Worm (Caenorhabditis elegans) whole organism, L4 larva: ENCODE data around the gene srxa-6.

ENCODE experiments used
- D1046.2 ChIP-seq: fragments of 200-800 bp; sonication (Bioruptor generic); IDR thresholded peaks from 2 replicates; pipeline ENCODE4 v1.3.6; 2022; ENCODE audit warnings: missing genetic modification characterization, missing compliant biosample characterization
- F10B5.3 ChIP-seq: sonication (generic microtip); optimal IDR thresholded peaks from 2 replicates; lab custom pipeline; 2016; ENCODE audit warnings: mild to moderate bottlenecking, missing genetic modification characterization, missing compliant biosample characterization
- R02D3.7 ChIP-seq: fragments of 150-350 bp; sonication (generic microtip); optimal IDR thresholded peaks from 3 replicates; lab custom pipeline; 2014; ENCODE audit warnings: missing biosample characterization, missing genetic modification characterization
- T20F7.1 ChIP-seq: fragments of 200-800 bp; sonication (Bioruptor generic); optimal IDR thresholded peaks from 2 replicates; lab custom pipeline; 2018; ENCODE audit warnings: mild to moderate bottlenecking, missing genetic modification characterization, missing compliant biosample characterization
- T26A8.4 ChIP-seq: fragments of 200-800 bp; sonication (Bioruptor generic); IDR thresholded peaks from 2 replicates; pipeline ENCODE4 v1.3.6; 2022; ENCODE audit warnings: missing genetic modification characterization, missing compliant biosample characterization
- Y48G9A.11 ChIP-seq: fragments of 200-800 bp; sonication (Bioruptor generic); IDR thresholded peaks from 2 replicates; pipeline ENCODE4 v1.3.6; 2022; ENCODE audit warnings: missing genetic modification reagents, missing genetic modification characterization, missing compliant biosample characterization
- ZK337.2 ChIP-seq: fragments of 200-800 bp; sonication (Bioruptor generic); IDR thresholded peaks from 2 replicates; pipeline ENCODE4 v1.3.6; 2022; ENCODE audit warnings: missing genetic modification reagents, missing genetic modification characterization, missing compliant biosample characterization
- ZK546.5 ChIP-seq, 2 experiments: sonication (generic microtip); optimal IDR thresholded peaks; 2 replicates each; lab custom pipeline; 2017; ENCODE audit warnings: missing biosample characterization in 2 of 2, missing genetic modification characterization in 2 of 2
- aha-1 ChIP-seq: fragments of 150-350 bp; peaks from one replicate; lab custom pipeline; 2014; ENCODE audit warnings: missing biosample characterization, missing genetic modification characterization
- ama-1 ChIP-seq: fragments of 150-350 bp; optimal IDR thresholded peaks from 2 replicates; lab custom pipeline; 2014; ENCODE audit warnings: inconsistent platforms, mixed read lengths
- arid-1 ChIP-seq: fragments of 200-800 bp; sonication (Bioruptor generic); conservative IDR thresholded peaks from 2 replicates; pipeline ENCODE4 v1.3.6; 2022; ENCODE audit warnings: missing genetic modification reagents, missing genetic modification characterization, missing compliant biosample characterization
- ceh-20 ChIP-seq: fragments of 200-800 bp; sonication (Bioruptor generic); IDR thresholded peaks from 2 replicates; pipeline ENCODE4 v1.3.6; 2022; ENCODE audit warnings: missing genetic modification reagents, missing genetic modification characterization, missing compliant biosample characterization
- daf-12 ChIP-seq: fragments of 150-350 bp; optimal IDR thresholded peaks from 2 replicates; lab custom pipeline; 2014; ENCODE audit warnings: missing biosample characterization, missing genetic modification reagents, missing genetic modification characterization
- daf-16 ChIP-seq, 3 experiments: sonication (generic microtip); optimal IDR thresholded peaks; 2 replicates each; lab custom pipeline; 2016 to 2017; ENCODE audit warnings: missing genetic modification characterization in 3 of 3, missing genetic modification reagents in 3 of 3, mild to moderate bottlenecking in 2 of 3, missing compliant biosample characterization in 2 of 3, missing biosample characterization in 1 of 3, moderate library complexity in 1 of 3
- dmd-6 ChIP-seq: fragments of 200-800 bp; sonication (Bioruptor generic); IDR thresholded peaks from 2 replicates; pipeline ENCODE4 v1.3.6; 2022; ENCODE audit warnings: missing genetic modification reagents, missing genetic modification characterization, missing compliant biosample characterization
- dmd-8 ChIP-seq: fragments of 200-800 bp; sonication (Bioruptor generic); IDR thresholded peaks from 2 replicates; pipeline ENCODE4 v1.3.6; 2022; ENCODE audit warnings: missing genetic modification characterization, missing compliant biosample characterization
- dpl-1 ChIP-seq: fragments of 150-350 bp; optimal IDR thresholded peaks from 2 replicates; lab custom pipeline; 2014; ENCODE audit warnings: missing biosample characterization, missing genetic modification reagents, missing genetic modification characterization
- dve-1 ChIP-seq: sonication (generic microtip); optimal IDR thresholded peaks from 2 replicates; lab custom pipeline; 2017; ENCODE audit warnings: antibody characterized with exemption, mild to moderate bottlenecking, missing genetic modification characterization, missing compliant biosample characterization; ENCODE audit not compliant: insufficient read depth
- fos-1 ChIP-seq: fragments of 150-350 bp; optimal IDR thresholded peaks from 2 replicates; lab custom pipeline; 2014; ENCODE audit warnings: missing biosample characterization, missing genetic modification characterization
- hif-1 ChIP-seq, 2 experiments: sonication (generic microtip); optimal IDR thresholded peaks; 2 replicates each; lab custom pipeline; 2016 to 2017; ENCODE audit warnings: missing compliant biosample characterization in 2 of 2, missing genetic modification characterization in 2 of 2, missing genetic modification reagents in 2 of 2, missing genotype in 2 of 2, mild to moderate bottlenecking in 1 of 2
- hlh-11 ChIP-seq: fragments of 200-800 bp; sonication (Bioruptor generic); optimal IDR thresholded peaks from 2 replicates; lab custom pipeline; 2018; ENCODE audit warnings: mild to moderate bottlenecking, missing genetic modification characterization, missing compliant biosample characterization
- hlh-30 ChIP-seq: sonication (generic microtip); optimal IDR thresholded peaks from 2 replicates; lab custom pipeline; 2017; ENCODE audit warnings: antibody characterized with exemption, mild to moderate bottlenecking, missing genetic modification characterization, missing compliant biosample characterization; ENCODE audit not compliant: insufficient read depth
- hmg-1.1 ChIP-seq: fragments of 200-800 bp; sonication (Bioruptor generic); IDR thresholded peaks from 2 replicates; pipeline ENCODE4 v1.3.6; 2022; ENCODE audit warnings: missing genetic modification reagents, missing genetic modification characterization, missing compliant biosample characterization
- jun-1 ChIP-seq: fragments of 150-350 bp; optimal IDR thresholded peaks from 2 replicates; lab custom pipeline; 2014; ENCODE audit warnings: missing biosample characterization, missing genetic modification reagents, missing genetic modification characterization
- lin-1 ChIP-seq: fragments of 200-800 bp; sonication (Bioruptor generic); IDR thresholded peaks from 2 replicates; pipeline ENCODE4 v1.3.6; 2022; ENCODE audit warnings: missing genetic modification reagents, missing genetic modification characterization, missing compliant biosample characterization
- lin-13 ChIP-seq: fragments of 150-350 bp; optimal IDR thresholded peaks from 2 replicates; lab custom pipeline; 2014; ENCODE audit warnings: missing biosample characterization, missing genetic modification reagents, missing genetic modification characterization
- lin-15B ChIP-seq: fragments of 150-350 bp; sonication (generic microtip); optimal IDR thresholded peaks from 3 replicates; lab custom pipeline; 2014; ENCODE audit warnings: missing biosample characterization, missing genetic modification characterization
- lsy-2 ChIP-seq, 2 experiments: fragments of 150-350 bp in 1 of 2; sonication (generic microtip) in 1 of 2; optimal IDR thresholded peaks; 2 replicates each; lab custom pipeline; 2014 to 2017; ENCODE audit warnings: missing biosample characterization in 2 of 2, missing genetic modification characterization in 2 of 2
- mep-1 ChIP-seq: fragments of 150-350 bp; sonication (generic microtip); optimal IDR thresholded peaks from 3 replicates; lab custom pipeline; 2014; ENCODE audit warnings: missing biosample characterization, missing genetic modification characterization
- mes-2 ChIP-seq: sonication (generic microtip); optimal IDR thresholded peaks from 2 replicates; lab custom pipeline; 2016; ENCODE audit warnings: missing genotype, mild to moderate bottlenecking, missing genetic modification characterization, missing compliant biosample characterization; ENCODE audit not compliant: poor library complexity, severe bottlenecking
- mxl-2 ChIP-seq: fragments of 200-800 bp; sonication (Bioruptor generic); conservative IDR thresholded peaks from 2 replicates; pipeline ENCODE4 v1.3.6; 2022; ENCODE audit warnings: missing genetic modification reagents, missing genetic modification characterization, missing compliant biosample characterization
- mxl-3 ChIP-seq: fragments of 200-800 bp; sonication (Bioruptor generic); optimal IDR thresholded peaks from 2 replicates; lab custom pipeline; 2018; ENCODE audit warnings: mild to moderate bottlenecking, missing genetic modification characterization, missing compliant biosample characterization
- nhr-102 ChIP-seq: sonication (generic microtip); optimal IDR thresholded peaks from 2 replicates; lab custom pipeline; 2016; ENCODE audit warnings: mild to moderate bottlenecking, missing genetic modification characterization, moderate library complexity, missing compliant biosample characterization
- nhr-11 ChIP-seq: fragments of 150-350 bp; optimal IDR thresholded peaks from 2 replicates; lab custom pipeline; 2014; ENCODE audit warnings: missing biosample characterization, missing genetic modification characterization
- nhr-28 ChIP-seq: fragments of 150-350 bp; optimal IDR thresholded peaks from 2 replicates; lab custom pipeline; 2014; ENCODE audit warnings: missing biosample characterization, missing genetic modification characterization
- nhr-41 ChIP-seq: fragments of 200-800 bp; sonication (Bioruptor generic); IDR thresholded peaks from 2 replicates; pipeline ENCODE4 v1.3.6; 2022; ENCODE audit warnings: missing genetic modification reagents, missing genetic modification characterization, missing compliant biosample characterization
- nhr-48 ChIP-seq: sonication (generic microtip); optimal IDR thresholded peaks from 2 replicates; lab custom pipeline; 2016; ENCODE audit warnings: mild to moderate bottlenecking, missing genetic modification characterization, missing compliant biosample characterization
- nhr-6 ChIP-seq: fragments of 150-350 bp; optimal IDR thresholded peaks from 2 replicates; lab custom pipeline; 2014; ENCODE audit warnings: missing biosample characterization, missing genetic modification characterization
- nhr-76 ChIP-seq: fragments of 150-350 bp; optimal IDR thresholded peaks from 2 replicates; lab custom pipeline; 2014; ENCODE audit warnings: missing biosample characterization, missing genetic modification characterization
- pha-4 ChIP-seq, 2 experiments: fragments of 150-350 bp in 1 of 2; fragments of 200-800 bp in 1 of 2; sonication (Bioruptor generic) in 1 of 2; IDR thresholded peaks in 1 of 2; optimal IDR thresholded peaks in 1 of 2; 2 replicates each; pipeline versions ENCODE4 v1.3.6 to Lab custom; 2014 to 2022; ENCODE audit warnings: missing genetic modification characterization in 2 of 2, missing genetic modification reagents in 2 of 2, missing biosample characterization in 1 of 2, missing compliant biosample characterization in 1 of 2
- php-3 ChIP-seq: fragments of 200-800 bp; sonication (Bioruptor generic); IDR thresholded peaks from 2 replicates; pipeline ENCODE4 v1.3.6; 2022; ENCODE audit warnings: missing genetic modification reagents, missing genetic modification characterization, missing compliant biosample characterization
- pqm-1 ChIP-seq: sonication (generic microtip); optimal IDR thresholded peaks from 2 replicates; lab custom pipeline; 2017; ENCODE audit warnings: missing biosample characterization, missing genetic modification characterization
- rbr-2 ChIP-seq: sonication (generic microtip); optimal IDR thresholded peaks from 2 replicates; lab custom pipeline; 2016; ENCODE audit warnings: missing genotype, missing genetic modification characterization, missing compliant biosample characterization
- snpc-4 ChIP-seq: fragments of 150-350 bp; optimal IDR thresholded peaks from 2 replicates; lab custom pipeline; 2014; ENCODE audit warnings: missing biosample characterization, missing genetic modification characterization
- unc-62 ChIP-seq, 3 experiments: fragments of 150-350 bp in 1 of 3; sonication (generic microtip); optimal IDR thresholded peaks in 2 of 3; peaks in 1 of 3; 1 replicate in 1 of 3; 2 replicates in 2 of 3; lab custom pipeline; 2014 to 2017; ENCODE audit warnings: missing biosample characterization in 3 of 3, missing genetic modification characterization in 3 of 3, missing genetic modification reagents in 3 of 3, missing genotype in 1 of 3
- zag-1 ChIP-seq: fragments of 150-350 bp; optimal IDR thresholded peaks from 2 replicates; lab custom pipeline; 2014; ENCODE audit warnings: missing biosample characterization, missing genetic modification characterization
- zip-11 ChIP-seq: fragments of 200-800 bp; sonication (Bioruptor generic); IDR thresholded peaks from 2 replicates; pipeline ENCODE4 v1.3.6; 2022; ENCODE audit warnings: missing genetic modification characterization, missing compliant biosample characterization
- ztf-11 ChIP-seq: fragments of 150-350 bp; optimal IDR thresholded peaks from 2 replicates; lab custom pipeline; 2014; ENCODE audit warnings: missing biosample characterization, missing genetic modification characterization

srxa-6 gene

DNA sequence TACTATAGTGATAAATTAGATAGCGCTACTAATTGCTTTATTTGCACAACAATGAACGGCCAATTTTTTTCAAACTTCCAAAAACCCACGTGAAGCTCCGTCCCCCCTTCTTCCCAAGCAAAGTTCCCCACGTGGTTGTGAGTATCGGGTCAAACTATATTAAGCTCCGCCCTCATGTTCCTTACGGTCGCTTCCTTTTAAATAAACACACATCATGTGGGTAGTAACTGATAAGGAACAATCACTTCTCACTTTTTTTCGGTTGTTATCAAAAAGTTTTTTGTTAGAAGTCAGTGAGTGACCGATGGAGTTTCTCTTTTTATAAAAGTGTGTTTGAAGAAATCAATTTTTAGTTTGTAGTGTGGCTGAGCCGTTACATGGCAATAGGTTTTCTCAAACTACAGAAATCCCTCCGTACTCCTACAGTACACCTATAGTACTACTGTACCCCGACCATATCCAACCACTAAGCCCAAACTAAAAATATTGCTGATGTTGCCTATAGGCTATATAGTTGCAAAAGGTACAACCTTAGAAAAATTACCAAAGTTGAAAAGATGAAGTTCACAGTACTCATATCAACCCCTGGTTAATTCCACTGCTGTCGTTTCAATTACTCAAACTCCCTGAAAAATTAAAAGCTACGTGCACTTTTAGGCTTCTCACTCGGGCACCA is 22.3 kb upstream of the srxa-6 start (continued):
- TF ChIP-seq aha-1 (tag; lab: Kevin White, UChicago): peak; percentile 99
- peak; percentile 90 for TF ChIP-seq hlh-11 (tag; lab: Kevin White, UChicago)
- no peak for TF ChIP-seq zag-1
- no peak for TF ChIP-seq jun-1 (tag; lab: Kevin White, UChicago)
- no peak for TF ChIP-seq arid-1 (GFP tag; lab: Robert Waterston, UW)
- TF ChIP-seq hmg-1.1 (GFP tag; lab: Robert Waterston, UW): no peak
- TF ChIP-seq php-3 (GFP tag; lab: Robert Waterston, UW): peak; percentile 65
- peak; percentile 84 for TF ChIP-seq dmd-6 (GFP tag; lab: Robert Waterston, UW)
- no peak for TF ChIP-seq zip-11 (GFP tag; lab: Robert Waterston, UW)
- no peak for TF ChIP-seq nhr-11
- TF ChIP-seq R02D3.7 (tag; lab: Kevin White, UChicago): no peak
- TF ChIP-seq nhr-28: peak; percentile 88
- TF ChIP-seq dmd-8 (GFP tag; lab: Robert Waterston, UW): no peak
- TF ChIP-seq Y48G9A.11 (GFP tag; lab: Robert Waterston, UW): no peak
- no peak for TF ChIP-seq fos-1 (tag; lab: Kevin White, UChicago)
- peak; percentile 56 for TF ChIP-seq T20F7.1 (GFP tag; lab: Kevin White, UChicago)
- TF ChIP-seq ztf-11: no peak
- TF ChIP-seq lin-15B: no peak
- TF ChIP-seq daf-12 (tag; lab: Kevin White, UChicago): no peak
- no peak for TF ChIP-seq T26A8.4 (GFP tag; lab: Robert Waterston, UW)
- TF ChIP-seq hif-1 (tag; optimal IDR thresholded peaks at IDR 0.05; lab: Kevin White, UChicago): peak in 1 of 2 experiments; percentile 56
- peak; percentile 46 for TF ChIP-seq mes-2
- peak; percentile 71; the same call in 1 of the 2 replicates for TF ChIP-seq ceh-20 (GFP tag; lab: Robert Waterston, UW)
- TF ChIP-seq lin-13 (GFP tag; lab: Kevin White, UChicago): no peak
- no peak for TF ChIP-seq snpc-4
- 0 out of 2 replicates have a peak, but pooled peaks have one; percentile 40 for TF ChIP-seq pha-4 (GFP tag; IDR thresholded peaks at IDR 0.05; lab: Robert Waterston, UW)
- TF ChIP-seq pha-4 (tag; optimal IDR thresholded peaks at IDR 0.05; lab: Kevin White, UChicago): no peak
- TF ChIP-seq mxl-3 (GFP tag; lab: Kevin White, UChicago): peak; percentile 60
- no peak for TF ChIP-seq ZK546.5 (tag; optimal IDR thresholded peaks at IDR 0.05; lab: Kevin White, UChicago)
- 0 out of 2 replicates have a peak, but pooled peaks have one; percentile 24 for TF ChIP-seq nhr-41 (GFP tag; lab: Robert Waterston, UW)
- TF ChIP-seq nhr-48 (tag; lab: Kevin White, UChicago): peak; percentile 79
- TF ChIP-seq D1046.2 (GFP tag; lab: Robert Waterston, UW): no peak
- TF ChIP-seq, all 104 proteins: peak for 30

DNA sequence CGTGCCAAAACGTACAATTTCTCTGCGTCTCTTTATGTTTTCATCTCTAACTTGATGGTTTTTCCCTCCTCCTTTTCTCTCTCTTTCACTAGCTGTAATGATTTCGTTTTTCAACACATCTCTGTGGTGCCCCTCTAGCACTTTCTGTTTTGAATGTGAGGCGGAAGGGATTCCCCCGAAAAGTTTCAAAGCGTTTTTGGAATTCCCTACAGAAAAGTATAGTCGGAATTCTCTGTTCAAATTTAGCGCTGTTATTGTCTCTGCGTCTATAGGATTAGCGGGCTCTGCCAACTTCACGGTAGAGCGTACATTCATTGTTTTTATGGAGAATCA is 21.8 kb upstream of the srxa-6 start:
- TF ChIP-seq mxl-2 (GFP tag; lab: Robert Waterston, UW) (no peak), pqm-1 (tag; lab: Kevin White, UChicago) (no peak), F10B5.3 (tag; lab: Kevin White, UChicago) (no peak), ama-1 (peak; percentile 8), dpl-1 (GFP tag; lab: Kevin White, UChicago) (peak; percentile 54), nhr-76 (no peak), hlh-30 (tag; lab: Kevin White, UChicago) (peak; percentile 65), nhr-102 (no peak), mes-2 (peak; percentile 26), rbr-2 (tag; lab: Kevin White, UChicago) (peak; percentile 8), daf-16 (GFP tag; optimal IDR thresholded peaks at IDR 0.05; lab: Kevin White, UChicago) (no peak), daf-16 (tag; optimal IDR thresholded peaks at IDR 0.05; lab: Kevin White, UChicago) (peak; percentile 14), unc-62 (GFP tag; optimal IDR thresholded peaks at IDR 0.05 in 1 of 2; lab: Kevin White, UChicago) (peak in 1 of 2 experiments; percentile 79), unc-62 (tag; optimal IDR thresholded peaks at IDR 0.05; lab: Kevin White, UChicago) (no peak), hmg-1.1 (GFP tag; lab: Robert Waterston, UW) (peak; percentile 45; the same call in 1 of the 2 replicates), nhr-6 (tag; lab: Kevin White, UChicago) (peak; percentile 5), dve-1 (tag; lab: Kevin White, UChicago) (peak; percentile 7), lin-1 (GFP tag; lab: Robert Waterston, UW) (0 out of 2 replicates have a peak, but pooled peaks have one; percentile 28), mep-1 (tag; lab: Kevin White, UChicago) (peak; percentile 41), dmd-6 (GFP tag; lab: Robert Waterston, UW) (peak; percentile 52), lsy-2 (tag; optimal IDR thresholded peaks at IDR 0.05; lab: Kevin White, UChicago) (peak; percentile 30 to 72), ceh-20 (GFP tag; lab: Robert Waterston, UW) (peak; percentile 49; the same call in 1 of the 2 replicates), ZK337.2 (GFP tag; lab: Robert Waterston, UW) (no peak), hlh-11 (tag; lab: Kevin White, UChicago) (peak; percentile 41)
